Worm (Caenorhabditis elegans) whole organism, L1 larva: ENCODE measurements around the gene tnt-3.

Experiments used
- C16A3.4 ChIP-seq: fragments of 150-350 bp; optimal IDR thresholded peaks from 2 replicates; lab custom pipeline; 2014; ENCODE audit warnings: missing biosample characterization, missing genetic modification characterization
- C34B4.2 ChIP-seq: sonication (generic microtip); optimal IDR thresholded peaks from 2 replicates; lab custom pipeline; 2017; ENCODE audit warnings: mild to moderate bottlenecking, missing genetic modification characterization, missing compliant biosample characterization
- F16B12.6 ChIP-seq: fragments of 150-350 bp; optimal IDR thresholded peaks from 2 replicates; lab custom pipeline; 2014; ENCODE audit warnings: missing biosample characterization, missing genetic modification characterization
- Y116A8C.19 ChIP-seq: sonication (generic microtip); optimal IDR thresholded peaks from 2 replicates; lab custom pipeline; 2016; ENCODE audit warnings: missing compliant biosample characterization, missing genetic modification characterization, borderline replicate concordance
- aly-2 ChIP-seq: fragments of 150-350 bp; optimal IDR thresholded peaks from 2 replicates; lab custom pipeline; 2014; ENCODE audit warnings: missing biosample characterization, missing genetic modification characterization
- ama-1 ChIP-seq: fragments of 150-350 bp; optimal IDR thresholded peaks from 2 replicates; lab custom pipeline; 2014
- ceh-82 ChIP-seq, 3 experiments: fragments of 150-350 bp in 1 of 3; sonication (generic microtip) in 2 of 3; optimal IDR thresholded peaks; 2 replicates each; lab custom pipeline; 2014 to 2017; ENCODE audit warnings: missing biosample characterization in 3 of 3, missing genetic modification characterization in 3 of 3
- ceh-88 ChIP-seq: fragments of 200-800 bp; sonication (Bioruptor generic); IDR thresholded peaks from 2 replicates; pipeline ENCODE4 v1.3.6; 2022; ENCODE audit warnings: missing genetic modification characterization, missing compliant biosample characterization
- ces-1 ChIP-seq: fragments of 150-350 bp; optimal IDR thresholded peaks from 2 replicates; lab custom pipeline; 2014; ENCODE audit warnings: missing biosample characterization, missing genetic modification reagents, missing genetic modification characterization
- dpl-1 ChIP-seq, 3 experiments: fragments of 150-350 bp in 2 of 3; sonication (generic microtip) in 1 of 3; optimal IDR thresholded peaks; 2 replicates each; lab custom pipeline; 2014 to 2017; ENCODE audit warnings: missing biosample characterization in 3 of 3, missing genetic modification characterization in 3 of 3, missing genetic modification reagents in 3 of 3
- efl-1 ChIP-seq, 4 experiments: fragments of 150-350 bp; optimal IDR thresholded peaks in 3 of 4; peaks in 1 of 4; 1 replicate in 1 of 4; 2 replicates in 3 of 4; lab custom pipeline; 2014; ENCODE audit warnings: missing biosample characterization in 2 of 4, missing genetic modification characterization in 2 of 4, missing genetic modification reagents in 2 of 4
- egl-13 ChIP-seq: sonication (generic microtip); optimal IDR thresholded peaks from 2 replicates; lab custom pipeline; 2016; ENCODE audit warnings: missing genotype, missing genetic modification reagents, missing genetic modification characterization, missing compliant biosample characterization
- elt-2 ChIP-seq: sonication (generic microtip); optimal IDR thresholded peaks from 2 replicates; lab custom pipeline; 2016; ENCODE audit warnings: missing genetic modification characterization, mild to moderate bottlenecking, inconsistent platforms, missing compliant biosample characterization, missing genetic modification reagents
- ets-5 ChIP-seq: fragments of 200-800 bp; sonication (Bioruptor generic); IDR thresholded peaks from 2 replicates; pipeline ENCODE4 v1.3.6; 2022; ENCODE audit warnings: missing genetic modification characterization, missing compliant biosample characterization
- fkh-10 ChIP-seq: sonication (generic microtip); optimal IDR thresholded peaks from 2 replicates; lab custom pipeline; 2017; ENCODE audit warnings: missing biosample characterization, missing genetic modification reagents, missing genetic modification characterization
- fkh-4 ChIP-seq: sonication (generic microtip); optimal IDR thresholded peaks from 2 replicates; lab custom pipeline; 2016; ENCODE audit warnings: missing compliant biosample characterization, missing genetic modification characterization, borderline replicate concordance
- fkh-8 ChIP-seq: sonication (generic microtip); optimal IDR thresholded peaks from 2 replicates; lab custom pipeline; 2016; ENCODE audit warnings: mild to moderate bottlenecking, missing genetic modification characterization, missing compliant biosample characterization
- grh-1 ChIP-seq: fragments of 200-800 bp; sonication (Bioruptor generic); IDR thresholded peaks from 2 replicates; pipeline ENCODE4 v1.3.6; 2022; ENCODE audit warnings: missing genetic modification reagents, missing genetic modification characterization, missing compliant biosample characterization
- isw-1 ChIP-seq: fragments of 200-800 bp; sonication (Bioruptor generic); IDR thresholded peaks from 2 replicates; pipeline ENCODE4 v1.3.6; 2022; ENCODE audit warnings: missing genetic modification characterization, missing compliant biosample characterization
- jun-1 ChIP-seq: fragments of 150-350 bp; optimal IDR thresholded peaks from 2 replicates; lab custom pipeline; 2014; ENCODE audit warnings: missing biosample characterization, missing genetic modification reagents, missing genetic modification characterization
- lin-14 ChIP-seq: fragments of 200-800 bp; sonication (Bioruptor generic); optimal IDR thresholded peaks from 2 replicates; lab custom pipeline; 2018; ENCODE audit warnings: mild to moderate bottlenecking, missing genetic modification characterization, moderate library complexity, missing compliant biosample characterization
- lin-35 ChIP-seq, 2 experiments: fragments of 150-350 bp; optimal IDR thresholded peaks; 2 replicates each; lab custom pipeline; 2014; ENCODE audit warnings: missing biosample characterization in 2 of 2, missing genetic modification characterization in 2 of 2, missing genetic modification reagents in 2 of 2
- lin-39 ChIP-seq: fragments of 150-350 bp; optimal IDR thresholded peaks from 2 replicates; lab custom pipeline; 2014; ENCODE audit warnings: missing biosample characterization, missing genetic modification reagents, missing genetic modification characterization
- lir-3 ChIP-seq: sonication (generic microtip); optimal IDR thresholded peaks from 2 replicates; lab custom pipeline; 2016; ENCODE audit warnings: mild to moderate bottlenecking, missing genetic modification characterization, moderate library complexity, missing compliant biosample characterization; ENCODE audit not compliant: poor library complexity
- lsy-2 ChIP-seq, 2 experiments: fragments of 150-350 bp; optimal IDR thresholded peaks; 2 replicates each; lab custom pipeline; 2014; ENCODE audit warnings: missing biosample characterization in 2 of 2, missing genetic modification characterization in 2 of 2
- mab-9 ChIP-seq: fragments of 200-800 bp; sonication (Bioruptor generic); IDR thresholded peaks from 2 replicates; pipeline ENCODE4 v1.3.6; 2022; ENCODE audit warnings: missing genetic modification reagents, missing genetic modification characterization, missing compliant biosample characterization
- mdl-1 ChIP-seq, 2 experiments: fragments of 150-350 bp; optimal IDR thresholded peaks; 2 replicates each; lab custom pipeline; 2014 to 2017; ENCODE audit warnings: missing biosample characterization in 2 of 2, missing genetic modification characterization in 2 of 2, inconsistent platforms in 1 of 2
- mep-1 ChIP-seq: fragments of 150-350 bp; optimal IDR thresholded peaks from 2 replicates; lab custom pipeline; 2014; ENCODE audit warnings: missing biosample characterization, missing genetic modification characterization
- nhr-28 ChIP-seq: fragments of 150-350 bp; optimal IDR thresholded peaks from 2 replicates; lab custom pipeline; 2014; ENCODE audit warnings: missing biosample characterization, missing genetic modification characterization
- nhr-76 ChIP-seq: sonication (generic microtip); optimal IDR thresholded peaks from 2 replicates; lab custom pipeline; 2017; ENCODE audit warnings: missing biosample characterization, missing genetic modification characterization
- nhr-77 ChIP-seq: fragments of 150-350 bp; optimal IDR thresholded peaks from 2 replicates; lab custom pipeline; 2014; ENCODE audit warnings: missing biosample characterization, missing genetic modification characterization
- nhr-90 ChIP-seq: sonication (generic microtip); optimal IDR thresholded peaks from 2 replicates; lab custom pipeline; 2016; ENCODE audit warnings: mild to moderate bottlenecking, missing genetic modification characterization, missing compliant biosample characterization; ENCODE audit not compliant: poor library complexity
- pax-3 ChIP-seq: fragments of 200-800 bp; sonication (Bioruptor generic); optimal IDR thresholded peaks from 2 replicates; lab custom pipeline; 2018; ENCODE audit warnings: mild to moderate bottlenecking, missing genetic modification characterization, moderate library complexity, missing compliant biosample characterization
- skn-1 ChIP-seq: fragments of 150-350 bp; optimal IDR thresholded peaks from 2 replicates; lab custom pipeline; 2014; ENCODE audit warnings: missing biosample characterization, missing genetic modification characterization
- snpc-4 ChIP-seq: fragments of 150-350 bp; optimal IDR thresholded peaks from 2 replicates; lab custom pipeline; 2014; ENCODE audit warnings: missing biosample characterization, missing genetic modification characterization
- snu-23 ChIP-seq: sonication (generic microtip); optimal IDR thresholded peaks from 2 replicates; lab custom pipeline; 2016; ENCODE audit warnings: missing genetic modification characterization, missing compliant biosample characterization
- sox-4 ChIP-seq: sonication (generic microtip); optimal IDR thresholded peaks from 2 replicates; lab custom pipeline; 2016; ENCODE audit warnings: missing genetic modification characterization, missing compliant biosample characterization
- swsn-7 ChIP-seq: sonication (generic microtip); optimal IDR thresholded peaks from 2 replicates; lab custom pipeline; 2016; ENCODE audit warnings: missing genetic modification characterization, missing compliant biosample characterization
- tbx-2 ChIP-seq: sonication (generic microtip); optimal IDR thresholded peaks from 2 replicates; lab custom pipeline; 2016; ENCODE audit warnings: missing genetic modification characterization, missing compliant biosample characterization
- tlp-1 ChIP-seq: fragments of 150-350 bp; optimal IDR thresholded peaks from 2 replicates; lab custom pipeline; 2014; ENCODE audit warnings: missing biosample characterization, missing genetic modification characterization
- unc-130 ChIP-seq: fragments of 150-350 bp; optimal IDR thresholded peaks from 2 replicates; lab custom pipeline; 2017; ENCODE audit warnings: missing biosample characterization, missing genetic modification characterization, inconsistent platforms
- unc-62 ChIP-seq: fragments of 150-350 bp; optimal IDR thresholded peaks from 2 replicates; lab custom pipeline; 2014; ENCODE audit warnings: missing biosample characterization, missing genetic modification reagents, missing genetic modification characterization
- unc-86 ChIP-seq: sonication (generic microtip); optimal IDR thresholded peaks from 2 replicates; lab custom pipeline; 2016; ENCODE audit warnings: missing genetic modification characterization, missing compliant biosample characterization
- unc-98 ChIP-seq: fragments of 200-800 bp; sonication (Bioruptor generic); IDR thresholded peaks from 2 replicates; pipeline ENCODE4 v1.3.6; 2022; ENCODE audit warnings: missing genetic modification characterization, missing compliant biosample characterization
- zag-1 ChIP-seq: fragments of 150-350 bp; optimal IDR thresholded peaks from 2 replicates; lab custom pipeline; 2014; ENCODE audit warnings: missing biosample characterization, missing genetic modification characterization
- zip-4 ChIP-seq: fragments of 200-800 bp; sonication (Bioruptor generic); optimal IDR thresholded peaks from 2 replicates; lab custom pipeline; 2018; ENCODE audit warnings: mild to moderate bottlenecking, missing genetic modification characterization, moderate library complexity, missing compliant biosample characterization
- ztf-4 ChIP-seq: fragments of 150-350 bp; optimal IDR thresholded peaks from 2 replicates; lab custom pipeline; 2014; ENCODE audit warnings: missing biosample characterization, missing genetic modification characterization

tnt-3 gene

ce11 chrX:7952226-7953062, 7.5 kb upstream of the tnt-3 start (continued):
- TF ChIP-seq swsn-7 (tag; lab: Kevin White, UChicago) (peak; percentile 23), unc-98 (GFP tag; lab: Robert Waterston, UW) (no peak), ceh-88 (GFP tag; lab: Robert Waterston, UW) (0 out of 2 replicates have a peak, but pooled peaks have one; percentile 30), unc-130 (tag; lab: Kevin White, UChicago) (peak; percentile 62), zag-1 (tag; lab: Kevin White, UChicago) (no peak), sox-4 (tag; lab: Kevin White, UChicago) (no peak), lin-14 (GFP tag; lab: Kevin White, UChicago) (peak; percentile 36), nhr-90 (tag; lab: Kevin White, UChicago) (peak; percentile 60), lsy-2 (tag; optimal IDR thresholded peaks at IDR 0.05; lab: Kevin White, UChicago) (peak in 1 of 2 experiments; percentile 26), nhr-76 (no peak), unc-86 (tag; lab: Kevin White, UChicago) (no peak), snu-23 (GFP tag; lab: Kevin White, UChicago) (peak; percentile 53), efl-1 (optimal IDR thresholded peaks at IDR 0.05; lab: Kevin White, UChicago) (no peak), efl-1 (GFP tag; optimal IDR thresholded peaks at IDR 0.05 in 1 of 2; lab: Kevin White, UChicago) (peak in 1 of 2 experiments; percentile 75), grh-1 (GFP tag; lab: Robert Waterston, UW) (0 out of 2 replicates have a peak, but pooled peaks have one; percentile 16), elt-2 (tag; lab: Kevin White, UChicago) (peak; percentile 62), dpl-1 (GFP tag; optimal IDR thresholded peaks at IDR 0.05; lab: Kevin White, UChicago) (peak in 1 of 3 experiments; percentile 12)

- peak; percentile 41 for TF ChIP-seq fkh-4
- peak; percentile 97 for TF ChIP-seq unc-86 (tag; lab: Kevin White, UChicago)
- TF ChIP-seq C16A3.4 (tag; lab: Kevin White, UChicago) = peak; percentile 56
- no peak for TF ChIP-seq tlp-1 (tag; lab: Kevin White, UChicago)
- TF ChIP-seq fkh-8 = peak; percentile 99
- peak; percentile 83 for TF ChIP-seq lsy-2 (tag; optimal IDR thresholded peaks at IDR 0.05; lab: Kevin White, UChicago)
- peak; percentile 92 for TF ChIP-seq egl-13 (tag; lab: Kevin White, UChicago)
- TF ChIP-seq unc-62 (GFP tag; lab: Kevin White, UChicago) = no peak
- peak; percentile 71 for TF ChIP-seq skn-1 (tag; lab: Kevin White, UChicago)
- peak; percentile 68 for TF ChIP-seq ceh-88 (GFP tag; lab: Robert Waterston, UW)
- TF ChIP-seq grh-1 (GFP tag; lab: Robert Waterston, UW) = peak; percentile 54; the same call in 1 of the 2 replicates
- TF ChIP-seq unc-130 (tag; lab: Kevin White, UChicago) = peak; percentile 61
- peak; percentile 95 for TF ChIP-seq tbx-2
- peak; percentile 94 for TF ChIP-seq snu-23 (GFP tag; lab: Kevin White, UChicago)
- TF ChIP-seq zip-4 (GFP tag; lab: Kevin White, UChicago) = peak; percentile 11
- no peak for TF ChIP-seq ama-1 (lab: Kevin White, UChicago)
- no peak for TF ChIP-seq C34B4.2 (tag; lab: Kevin White, UChicago)
- TF ChIP-seq ces-1 (GFP tag; lab: Kevin White, UChicago) = no peak
- peak; percentile 44 to 80 (median 75) for TF ChIP-seq ceh-82 (tag; optimal IDR thresholded peaks at IDR 0.05; lab: Kevin White, UChicago)
- no peak for TF ChIP-seq Y116A8C.19 (tag; lab: Kevin White, UChicago)
- peak; percentile 82 for TF ChIP-seq jun-1 (tag; lab: Kevin White, UChicago)
- TF ChIP-seq fkh-10 (GFP tag; lab: Kevin White, UChicago) = peak; percentile 57
- TF ChIP-seq nhr-28 (tag; lab: Kevin White, UChicago) = no peak
- TF ChIP-seq ets-5 (GFP tag; lab: Robert Waterston, UW) = no peak
- peak; percentile 71 for TF ChIP-seq snpc-4 (tag; lab: Kevin White, UChicago)
- TF ChIP-seq aly-2 (tag; lab: Kevin White, UChicago) = no peak
- no peak for TF ChIP-seq nhr-77 (tag; lab: Kevin White, UChicago)
- peak; percentile 70 for TF ChIP-seq lir-3 (tag; lab: Kevin White, UChicago)
- TF ChIP-seq elt-2 (tag; lab: Kevin White, UChicago) = peak; percentile 69
- TF ChIP-seq isw-1 (GFP tag; lab: Robert Waterston, UW) = peak; percentile 83
- peak; percentile 76 to 86 for TF ChIP-seq lin-35 (GFP tag; optimal IDR thresholded peaks at IDR 0.05; lab: Kevin White, UChicago)
- TF ChIP-seq F16B12.6 (tag; lab: Kevin White, UChicago) = peak; percentile 9
- peak; percentile 83; the same call in 1 of the 2 replicates for TF ChIP-seq mab-9 (GFP tag; lab: Robert Waterston, UW)
- peak; percentile 64 for TF ChIP-seq lin-39
- TF ChIP-seq mep-1 = peak; percentile 88
- TF ChIP-seq zag-1 (tag; lab: Kevin White, UChicago) = no peak
- peak in 1 of 2 experiments; percentile 97 for TF ChIP-seq mdl-1 (tag; optimal IDR thresholded peaks at IDR 0.05; lab: Kevin White, UChicago)
- TF ChIP-seq ztf-4 (tag; lab: Kevin White, UChicago) = peak; percentile 81
- TF ChIP-seq pax-3 (tag; lab: Kevin White, UChicago) = peak; percentile 91
These were observed 6.7 kb upstream of the tnt-3 start for ce11 chrX:7951578-7951977.
